Fruit fly (Drosophila melanogaster): ENCODE measurements around the gene Six4.

The Six4 gene

dm6 chr3L:20815666-20816375 is 23.2 kb upstream of the Six4 start, which contains the start of the genes CG3618 and Pka-R1:
Gene CG3618, minus strand, starts transcription at chr3L:20816075.
Gene Pka-R1, plus strand, starts transcription at chr3L:20816118.
- TF ChIP-seq h (optimal IDR thresholded peaks at IDR 0.05): no peak
- TF ChIP-seq ttk (optimal IDR thresholded peaks at IDR 0.05): no peak
- no peak for TF ChIP-seq Myc (optimal IDR thresholded peaks at IDR 0.05)
- TF ChIP-seq psq (optimal IDR thresholded peaks at IDR 0.05): no peak
- no peak for TF ChIP-seq insv (optimal IDR thresholded peaks at IDR 0.05)
- no peak for TF ChIP-seq Sin3A (optimal IDR thresholded peaks at IDR 0.05)

DNA sequence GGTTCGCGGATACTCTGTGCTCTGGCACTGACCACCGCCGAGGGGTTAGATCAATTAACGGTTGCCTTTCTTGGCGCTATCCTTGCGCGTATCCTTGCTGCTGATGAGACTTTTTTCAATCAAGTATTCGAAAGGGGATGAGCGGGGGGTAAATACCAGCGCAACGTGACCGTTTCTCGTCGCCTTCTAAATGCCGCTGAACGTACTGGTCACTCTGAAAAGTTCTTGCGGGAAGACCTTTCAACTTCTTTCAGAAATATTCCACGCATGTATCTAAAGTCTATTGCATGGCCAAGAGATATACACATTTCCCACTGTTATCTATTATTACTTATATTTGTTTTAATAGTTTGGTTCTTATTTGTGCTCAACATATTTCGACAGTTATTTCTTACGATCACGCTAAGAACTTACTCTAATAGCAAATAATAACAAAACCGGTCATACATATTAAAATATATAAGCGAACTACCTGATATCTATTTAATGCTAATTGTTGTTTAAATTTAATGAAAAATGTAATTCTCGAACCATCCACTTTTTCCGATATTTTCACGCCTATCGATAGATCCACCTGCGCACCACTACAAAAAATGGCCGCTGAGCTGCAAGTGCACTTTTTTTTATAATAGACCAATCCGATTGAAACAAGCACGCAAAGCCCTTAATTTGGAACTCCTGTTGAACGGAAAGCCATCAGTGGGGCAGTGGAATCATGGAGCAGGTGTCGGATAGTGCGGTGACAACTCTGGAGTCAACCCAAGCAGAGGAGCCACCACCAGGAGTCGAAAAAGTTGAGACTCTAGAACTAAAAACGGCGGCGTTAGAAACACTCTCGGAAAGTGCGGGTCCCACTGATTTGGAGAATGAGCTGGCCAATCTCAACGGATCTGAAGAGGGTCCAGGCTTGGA is 16.8 kb upstream of the Six4 start, which contains the start of the genes CG3634 and HIPP1:
TSS of gene CG3634 (minus strand) at position 185 of the 912 bp plus-strand sequence.
TSS of gene HIPP1 (plus strand) at position 582 of the 912 bp plus-strand sequence.
- TF ChIP-seq Sin3A (optimal IDR thresholded peaks at IDR 0.05) (no peak), h (optimal IDR thresholded peaks at IDR 0.05) (no peak), Myc (optimal IDR thresholded peaks at IDR 0.05) (no peak), insv (optimal IDR thresholded peaks at IDR 0.05) (no peak), ttk (optimal IDR thresholded peaks at IDR 0.05) (no peak), psq (optimal IDR thresholded peaks at IDR 0.05) (no peak)

dm6 chr3L:20800208-20800607 is 7.6 kb upstream of the Six4 start, which contains the start of gene Spc105R:
Gene Spc105R, plus strand, starts transcription at chr3L:20800410.
- TF ChIP-seq ttk (optimal IDR thresholded peaks at IDR 0.05) (no peak), Myc (optimal IDR thresholded peaks at IDR 0.05) (no peak), Sin3A (optimal IDR thresholded peaks at IDR 0.05) (no peak), insv (optimal IDR thresholded peaks at IDR 0.05) (no peak)

dm6 chr3L:20798325-20798846 is 5.8 kb upstream of the Six4 start, which contains the start of the genes CG3698 and tzn:
Gene CG3698, minus strand, starts transcription at chr3L:20798375.
Gene tzn, plus strand, starts transcription at chr3L:20798645.
- no peak for TF ChIP-seq insv (optimal IDR thresholded peaks at IDR 0.05)
- TF ChIP-seq Myc (optimal IDR thresholded peaks at IDR 0.05): no peak
- no peak for TF ChIP-seq psq (optimal IDR thresholded peaks at IDR 0.05)
- no peak for TF ChIP-seq Sin3A (optimal IDR thresholded peaks at IDR 0.05)
- TF ChIP-seq ttk (optimal IDR thresholded peaks at IDR 0.05): no peak
- no peak for TF ChIP-seq h (optimal IDR thresholded peaks at IDR 0.05)

- TF ChIP-seq insv (optimal IDR thresholded peaks at IDR 0.05) (no peak), h (optimal IDR thresholded peaks at IDR 0.05) (no peak), ttk (optimal IDR thresholded peaks at IDR 0.05) (no peak), psq (optimal IDR thresholded peaks at IDR 0.05) (no peak), Sin3A (optimal IDR thresholded peaks at IDR 0.05) (no peak), Myc (optimal IDR thresholded peaks at IDR 0.05) (no peak)
Measured at dm6 chr3L:20797379-20797778, 4.8 kb upstream of the Six4 start.

- TF ChIP-seq Sin3A (optimal IDR thresholded peaks at IDR 0.05) (no peak), insv (optimal IDR thresholded peaks at IDR 0.05) (no peak), psq (optimal IDR thresholded peaks at IDR 0.05) (no peak), ttk (optimal IDR thresholded peaks at IDR 0.05) (no peak), h (optimal IDR thresholded peaks at IDR 0.05) (no peak), Myc (optimal IDR thresholded peaks at IDR 0.05) (no peak)
Measured at dm6 chr3L:20796757-20797156, 4.2 kb upstream of the Six4 start.

- no peak for TF ChIP-seq Myc (optimal IDR thresholded peaks at IDR 0.05)
- TF ChIP-seq h (optimal IDR thresholded peaks at IDR 0.05): no peak
- no peak for TF ChIP-seq insv (optimal IDR thresholded peaks at IDR 0.05)
- no peak for TF ChIP-seq Sin3A (optimal IDR thresholded peaks at IDR 0.05)
- no peak for TF ChIP-seq psq (optimal IDR thresholded peaks at IDR 0.05)
- TF ChIP-seq ttk (optimal IDR thresholded peaks at IDR 0.05): no peak
Measured at dm6 chr3L:20789299-20789698, 3.3 kb downstream of the Six4 start.

DNA sequence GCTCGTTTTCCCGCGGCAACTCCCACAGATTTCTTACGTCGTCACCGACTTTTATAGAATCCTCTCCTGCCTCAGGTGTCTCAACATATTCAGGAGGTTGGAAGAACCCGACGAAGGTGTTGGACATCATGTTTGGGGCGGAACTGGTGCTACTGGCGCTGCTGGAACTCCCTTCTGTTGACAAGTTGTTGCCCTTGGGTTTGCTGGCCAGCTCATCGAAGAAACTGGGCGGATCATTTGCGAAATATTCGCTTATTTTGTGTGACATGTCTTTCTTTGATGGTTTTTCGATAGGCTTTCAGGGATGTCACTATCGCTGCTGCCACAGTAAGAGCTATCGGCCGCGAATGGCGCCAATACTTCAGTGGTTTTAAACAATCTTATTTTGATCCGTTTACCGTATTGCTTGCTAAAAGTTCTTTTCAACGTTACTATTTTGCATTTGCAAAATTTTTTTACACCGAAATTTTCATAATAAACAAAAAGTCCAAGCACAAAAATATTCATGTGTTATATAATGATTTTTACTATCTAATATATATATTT is 4.7 kb downstream of the Six4 start, which contains the start of gene CG11396:
TSS of gene CG11396 (minus strand) at position 303 of the 546 bp plus-strand sequence.
- TF ChIP-seq psq (optimal IDR thresholded peaks at IDR 0.05): no peak
- TF ChIP-seq insv (optimal IDR thresholded peaks at IDR 0.05): peak; percentile 43
- no peak for TF ChIP-seq Sin3A (optimal IDR thresholded peaks at IDR 0.05)
- no peak for TF ChIP-seq ttk (optimal IDR thresholded peaks at IDR 0.05)

DNA sequence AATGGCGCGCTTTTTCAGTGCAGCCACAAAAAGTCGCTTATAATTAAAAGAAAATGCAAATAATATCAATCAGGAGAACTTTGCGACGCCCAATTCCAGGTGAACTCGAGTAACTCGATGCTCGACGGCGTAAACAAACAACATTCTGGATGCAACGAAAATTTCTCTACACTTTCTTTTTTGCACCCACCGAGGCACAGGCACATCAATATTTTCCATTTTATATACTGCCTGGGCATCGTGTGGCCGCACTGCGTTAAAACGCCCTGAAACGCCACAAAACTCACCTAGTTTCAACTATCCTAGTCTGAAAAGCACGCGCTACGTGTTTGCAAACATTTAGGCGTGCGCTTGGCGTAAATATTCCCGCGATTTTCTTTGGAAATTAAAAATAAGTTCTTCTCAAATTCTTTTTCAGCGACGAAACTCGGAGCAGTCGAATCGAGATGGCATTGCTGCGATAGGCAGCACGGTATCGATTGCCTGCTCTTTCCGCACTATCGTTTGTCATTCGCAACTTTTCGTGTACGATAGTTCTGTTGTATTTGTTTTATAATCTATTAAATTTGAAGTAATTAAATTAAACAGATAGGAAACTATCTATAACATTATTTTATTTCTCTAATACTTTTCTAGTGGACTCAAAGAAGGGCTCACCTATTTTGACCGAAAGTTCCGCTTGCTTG is 6.7 kb downstream of the Six4 start, which contains the start of gene Pcif1:
TSS of gene Pcif1 (minus strand) at position 456 of the 686 bp plus-strand sequence.
- no peak for TF ChIP-seq h (optimal IDR thresholded peaks at IDR 0.05)
- no peak for TF ChIP-seq ttk (optimal IDR thresholded peaks at IDR 0.05)
- TF ChIP-seq Myc (optimal IDR thresholded peaks at IDR 0.05): no peak

- no peak for TF ChIP-seq Myc (optimal IDR thresholded peaks at IDR 0.05)
- no peak for TF ChIP-seq h (optimal IDR thresholded peaks at IDR 0.05)
- no peak for TF ChIP-seq Sin3A (optimal IDR thresholded peaks at IDR 0.05)
- no peak for TF ChIP-seq insv (optimal IDR thresholded peaks at IDR 0.05)
- TF ChIP-seq psq (optimal IDR thresholded peaks at IDR 0.05): no peak
- TF ChIP-seq ttk (optimal IDR thresholded peaks at IDR 0.05): no peak
Measured at dm6 chr3L:20784812-20785671, 7.5 kb downstream of the Six4 start.

Data from Kc167 (cell line).